Fruit fly (Drosophila melanogaster) whole organism, pupa: Measurements from ENCODE around the gene pyd.
A peak's percentile ranks its signal among the peaks of the same experiment; 100 is the strongest.

Source experiments
- CG10348 ChIP-seq: fragments of 200-800 bp; sonication (Bioruptor generic); IDR thresholded peaks from 2 replicates; pipeline ENCODE4 v1.3.6; 2022; ENCODE audit warnings: missing biosample characterization, missing genetic modification characterization
- CG12605 ChIP-seq: fragments of 200-800 bp; sonication (Bioruptor generic); IDR thresholded peaks from 2 replicates; pipeline ENCODE4 v1.3.6; 2022; ENCODE audit warnings: missing biosample characterization, missing genetic modification characterization
- CG13204 ChIP-seq: fragments of 200-800 bp; sonication (Bioruptor generic); optimal IDR thresholded peaks from 2 replicates; lab custom pipeline; 2018; ENCODE audit warnings: missing biosample characterization, mild to moderate bottlenecking, missing genetic modification characterization, moderate library complexity
- CG14655 ChIP-seq: fragments of 200-800 bp; sonication (Bioruptor generic); optimal IDR thresholded peaks from 3 replicates; lab custom pipeline; 2017; ENCODE audit warnings: mild to moderate bottlenecking, missing biosample characterization, missing genetic modification reagents, missing genetic modification characterization
- CG15710 ChIP-seq: fragments of 200-800 bp; sonication (Bioruptor generic); optimal IDR thresholded peaks from 2 replicates; lab custom pipeline; 2018; ENCODE audit warnings: missing biosample characterization, mild to moderate bottlenecking, missing genetic modification characterization, moderate library complexity
- CG17806 ChIP-seq: fragments of 200-800 bp; sonication (Bioruptor generic); optimal IDR thresholded peaks from 2 replicates; lab custom pipeline; 2018; ENCODE audit warnings: missing biosample characterization, mild to moderate bottlenecking, missing genetic modification characterization, moderate library complexity
- CG32121 ChIP-seq: fragments of 200-800 bp; sonication (Bioruptor generic); IDR thresholded peaks from 2 replicates; pipeline ENCODE4 v1.3.6; 2022; ENCODE audit warnings: missing biosample characterization, missing genetic modification characterization
- CG34367 ChIP-seq: fragments of 200-800 bp; sonication (Bioruptor generic); optimal IDR thresholded peaks from 2 replicates; lab custom pipeline; 2018; ENCODE audit warnings: missing biosample characterization, mild to moderate bottlenecking, missing genetic modification characterization
- CG4496 ChIP-seq: fragments of 200-800 bp; sonication (Bioruptor generic); IDR thresholded peaks from 3 replicates; pipeline ENCODE4 v1.3.6; 2022; ENCODE audit warnings: missing biosample characterization, missing genetic modification characterization
- CG8159 ChIP-seq: fragments of 200-800 bp; sonication (Bioruptor generic); optimal IDR thresholded peaks from 3 replicates; lab custom pipeline; 2018; ENCODE audit warnings: missing biosample characterization, mild to moderate bottlenecking, missing genetic modification characterization, moderate library complexity
- CG8301 ChIP-seq: fragments of 200-800 bp; sonication (Bioruptor generic); optimal IDR thresholded peaks from 2 replicates; lab custom pipeline; 2018; ENCODE audit warnings: missing biosample characterization, mild to moderate bottlenecking, missing genetic modification characterization
- CG9948 ChIP-seq: fragments of 200-800 bp; sonication (Bioruptor generic); optimal IDR thresholded peaks from 2 replicates; lab custom pipeline; 2018; ENCODE audit warnings: missing biosample characterization, mild to moderate bottlenecking, missing genetic modification characterization, moderate library complexity
- D1 ChIP-seq: fragments of 200-800 bp; sonication (Bioruptor generic); optimal IDR thresholded peaks from 2 replicates; lab custom pipeline; 2018; ENCODE audit warnings: missing biosample characterization, mild to moderate bottlenecking, missing genetic modification characterization, moderate library complexity
- EcR ChIP-seq: fragments of 200-800 bp; sonication (Bioruptor generic); optimal IDR thresholded peaks from 3 replicates; lab custom pipeline; 2019; ENCODE audit warnings: missing biosample characterization, missing genetic modification characterization, mild to moderate bottlenecking, moderate library complexity, missing genetic modification reagents
- Ets98B ChIP-seq: fragments of 200-800 bp; sonication (Bioruptor generic); IDR thresholded peaks from 2 replicates; pipeline ENCODE4 v1.3.6; 2022; ENCODE audit warnings: missing biosample characterization, missing genetic modification characterization
- Pif1A ChIP-seq: fragments of 200-800 bp; sonication (Bioruptor generic); optimal IDR thresholded peaks from 3 replicates; lab custom pipeline; 2016; ENCODE audit warnings: missing biosample characterization, missing genetic modification characterization
- Pif1B ChIP-seq: fragments of 200-800 bp; sonication (Bioruptor generic); optimal IDR thresholded peaks from 3 replicates; lab custom pipeline; 2016; ENCODE audit warnings: missing biosample characterization, missing genetic modification characterization
- Snoo ChIP-seq: fragments of 200-800 bp; sonication (Bioruptor generic); optimal IDR thresholded peaks from 3 replicates; lab custom pipeline; 2017; ENCODE audit warnings: missing biosample characterization, mild to moderate bottlenecking, missing genetic modification characterization, inconsistent platforms
- fd96Ca ChIP-seq: fragments of 200-800 bp; sonication (Bioruptor generic); IDR thresholded peaks from 3 replicates; pipeline ENCODE4 v1.3.6; 2022; ENCODE audit warnings: missing biosample characterization, missing genetic modification characterization
- gl ChIP-seq: fragments of 200-800 bp; sonication (Bioruptor generic); optimal IDR thresholded peaks from 2 replicates; lab custom pipeline; 2018; ENCODE audit warnings: missing biosample characterization, mild to moderate bottlenecking, missing genetic modification characterization
- rn ChIP-seq: fragments of 200-800 bp; sonication (Bioruptor generic); IDR thresholded peaks from 2 replicates; pipeline ENCODE4 v1.3.6; 2022; ENCODE audit warnings: missing biosample characterization, missing genetic modification characterization

The pyd gene

dm6 chr3R:8859264-8859663 is 72.4 kb downstream of the pyd start:
- TF ChIP-seq CG32121 (GFP tag; lab: Robert Waterston, UW) (no peak), Snoo (no peak), CG8159 (no peak), CG4496 (GFP tag; lab: Robert Waterston, UW) (0 out of 3 replicates have a peak, but pooled peaks have one; percentile 19)

dm6 chr3R:8857496-8858255 is 74.0 kb downstream of the pyd start:
- TF ChIP-seq Snoo (no peak), CG32121 (GFP tag; lab: Robert Waterston, UW) (no peak), D1 (tag; lab: Kevin White, UChicago) (no peak), Pif1A (GFP tag; lab: Kevin White, UChicago) (peak; percentile 33), Ets98B (no peak), CG15710 (tag; lab: Kevin White, UChicago) (peak; percentile 79), fd96Ca (GFP tag; lab: Robert Waterston, UW) (peak; percentile 33; the same call in 1 of the 3 replicates), EcR (GFP tag; lab: Kevin White, UChicago) (peak; percentile 56), Pif1B (GFP tag; lab: Kevin White, UChicago) (peak; percentile 70), gl (no peak), CG34367 (tag; lab: Kevin White, UChicago) (peak; percentile 74), CG14655 (GFP tag; lab: Kevin White, UChicago) (peak; percentile 74), CG8301 (tag; lab: Kevin White, UChicago) (peak; percentile 45), CG17806 (tag; lab: Kevin White, UChicago) (peak; percentile 78), CG4496 (GFP tag; lab: Robert Waterston, UW) (peak; percentile 59; the same call in 2 of the 3 replicates), CG9948 (peak; percentile 74), CG8159 (peak; percentile 77), CG10348 (no peak), CG12605 (GFP tag; lab: Robert Waterston, UW) (peak; percentile 17; the same call in 1 of the 2 replicates), rn (GFP tag; lab: Robert Waterston, UW) (no peak)
- TF ChIP-seq, all 21 proteins: peak for 13

dm6 chr3R:8856242-8856641 is 75.5 kb downstream of the pyd start:
- TF ChIP-seq CG14655 (GFP tag; lab: Kevin White, UChicago) (no peak), CG13204 (GFP tag; lab: Kevin White, UChicago) (no peak), Pif1B (GFP tag; lab: Kevin White, UChicago) (no peak), CG8301 (tag; lab: Kevin White, UChicago) (no peak), Ets98B (no peak), rn (GFP tag; lab: Robert Waterston, UW) (no peak), CG17806 (tag; lab: Kevin White, UChicago) (no peak), Snoo (no peak), CG32121 (GFP tag; lab: Robert Waterston, UW) (no peak), fd96Ca (GFP tag; lab: Robert Waterston, UW) (no peak), CG10348 (no peak), CG12605 (GFP tag; lab: Robert Waterston, UW) (no peak), gl (no peak), EcR (GFP tag; lab: Kevin White, UChicago) (no peak), D1 (tag; lab: Kevin White, UChicago) (no peak), CG4496 (GFP tag; lab: Robert Waterston, UW) (no peak), Pif1A (GFP tag; lab: Kevin White, UChicago) (no peak)

- TF ChIP-seq CG9948, result no peak
- TF ChIP-seq gl, result peak; percentile 66
- no peak for TF ChIP-seq Snoo
- TF ChIP-seq CG12605 (GFP tag; lab: Robert Waterston, UW), result peak; percentile 62; the same call in 1 of the 2 replicates
- TF ChIP-seq CG10348, result no peak
- peak; percentile 50 for TF ChIP-seq CG34367 (tag; lab: Kevin White, UChicago)
- TF ChIP-seq CG32121 (GFP tag; lab: Robert Waterston, UW), result no peak
- TF ChIP-seq CG17806 (tag; lab: Kevin White, UChicago), result peak; percentile 25
- no peak for TF ChIP-seq CG4496 (GFP tag; lab: Robert Waterston, UW)
- peak; percentile 81 for TF ChIP-seq EcR (GFP tag; lab: Kevin White, UChicago)
- TF ChIP-seq CG14655 (GFP tag; lab: Kevin White, UChicago), result no peak
- no peak for TF ChIP-seq D1 (tag; lab: Kevin White, UChicago)
- TF ChIP-seq CG15710 (tag; lab: Kevin White, UChicago), result peak; percentile 28
- no peak for TF ChIP-seq rn (GFP tag; lab: Robert Waterston, UW)
- TF ChIP-seq CG13204 (GFP tag; lab: Kevin White, UChicago), result peak; percentile 63
- TF ChIP-seq Ets98B, result no peak
- peak; percentile 0 for TF ChIP-seq Pif1B (GFP tag; lab: Kevin White, UChicago)
- no peak for TF ChIP-seq Pif1A (GFP tag; lab: Kevin White, UChicago)
- 0 out of 3 replicates have a peak, but pooled peaks have one; percentile 11 for TF ChIP-seq fd96Ca (GFP tag; lab: Robert Waterston, UW)
- TF ChIP-seq CG8159, result peak; percentile 36
- no peak for TF ChIP-seq CG8301 (tag; lab: Kevin White, UChicago)
Observed at dm6 chr3R:8854619-8855206, 77.0 kb downstream of the pyd start.

- TF ChIP-seq rn (GFP tag; lab: Robert Waterston, UW) (no peak), CG34367 (tag; lab: Kevin White, UChicago) (no peak), CG15710 (tag; lab: Kevin White, UChicago) (no peak), CG17806 (tag; lab: Kevin White, UChicago) (no peak), CG12605 (GFP tag; lab: Robert Waterston, UW) (no peak), CG13204 (GFP tag; lab: Kevin White, UChicago) (no peak), CG32121 (GFP tag; lab: Robert Waterston, UW) (no peak), fd96Ca (GFP tag; lab: Robert Waterston, UW) (no peak), Pif1B (GFP tag; lab: Kevin White, UChicago) (no peak), CG4496 (GFP tag; lab: Robert Waterston, UW) (no peak)
Observed at dm6 chr3R:8853706-8854105, 78.0 kb downstream of the pyd start.
